Fruit fly (Drosophila melanogaster) whole organism, embryonic: ENCODE measurements around the gene AP-2mu.

ENCODE experiments used
- Atf3 ChIP-seq: fragments of 200-800 bp; sonication (Bioruptor generic); optimal IDR thresholded peaks from 3 replicates; lab custom pipeline; 2016; ENCODE audit warnings: missing biosample characterization, missing genetic modification characterization
- CG10267 ChIP-seq: fragments of 200-800 bp; sonication (Bioruptor generic); optimal IDR thresholded peaks from 2 replicates; lab custom pipeline; 2018; ENCODE audit warnings: missing biosample characterization, mild to moderate bottlenecking, missing genetic modification characterization, moderate library complexity
- CG12155 ChIP-seq: fragments of 200-800 bp; sonication (Bioruptor generic); optimal IDR thresholded peaks from 3 replicates; lab custom pipeline; 2016; ENCODE audit warnings: missing biosample characterization, missing genetic modification characterization
- CG15514 ChIP-seq: fragments of 200-800 bp; sonication (Bioruptor generic); optimal IDR thresholded peaks from 3 replicates; lab custom pipeline; 2017; ENCODE audit warnings: missing biosample characterization, missing genetic modification characterization, mild to moderate bottlenecking, moderate library complexity, missing genetic modification reagents
- CG17385 ChIP-seq: fragments of 200-800 bp; sonication (Bioruptor generic); optimal IDR thresholded peaks from 3 replicates; lab custom pipeline; 2018; ENCODE audit warnings: missing biosample characterization, mild to moderate bottlenecking, missing genetic modification characterization
- CG18262 ChIP-seq: fragments of 200-800 bp; optimal IDR thresholded peaks from 3 replicates; lab custom pipeline; 2019; ENCODE audit warnings: missing biosample characterization, mild to moderate bottlenecking, missing genetic modification characterization, moderate library complexity
- CG31365 ChIP-seq: fragments of 200-800 bp; sonication (Bioruptor generic); optimal IDR thresholded peaks from 2 replicates; lab custom pipeline; 2018; ENCODE audit warnings: missing biosample characterization, mild to moderate bottlenecking, missing genetic modification characterization
- CG32532 ChIP-seq: fragments of 200-800 bp; sonication (Bioruptor generic); IDR thresholded peaks from 2 replicates; pipeline ENCODE4 v1.3.6; 2022; ENCODE audit warnings: missing biosample characterization, missing genetic modification characterization
- CG33557 ChIP-seq: fragments of 200-800 bp; sonication (Bioruptor generic); optimal IDR thresholded peaks from 2 replicates; lab custom pipeline; 2019; ENCODE audit warnings: missing biosample characterization, mild to moderate bottlenecking, missing genetic modification characterization, moderate library complexity
- CG43689 ChIP-seq: fragments of 200-800 bp; sonication (Bioruptor generic); IDR thresholded peaks from 2 replicates; pipeline ENCODE4 v1.3.6; 2022; ENCODE audit warnings: missing biosample characterization, missing genetic modification characterization
- CG4730 ChIP-seq: fragments of 200-800 bp; sonication (Bioruptor generic); IDR thresholded peaks from 2 replicates; pipeline ENCODE4 v1.3.6; 2022; ENCODE audit warnings: missing biosample characterization, missing genetic modification characterization
- CG4820 ChIP-seq: fragments of 200-800 bp; sonication (Bioruptor generic); optimal IDR thresholded peaks from 3 replicates; lab custom pipeline; 2016; ENCODE audit warnings: missing biosample characterization, missing genetic modification characterization
- CG5245 ChIP-seq: fragments of 200-800 bp; sonication (Bioruptor generic); optimal IDR thresholded peaks from 3 replicates; lab custom pipeline; 2016; ENCODE audit warnings: missing biosample characterization, missing genetic modification characterization
- CG6175 ChIP-seq: fragments of 200-800 bp; sonication (Bioruptor generic); IDR thresholded peaks from 3 replicates; pipeline ENCODE4 v1.3.6; 2022; ENCODE audit warnings: missing biosample characterization, missing genetic modification characterization
- CG6254 ChIP-seq: fragments of 200-800 bp; sonication (Bioruptor generic); optimal IDR thresholded peaks from 3 replicates; lab custom pipeline; 2017; ENCODE audit warnings: mild to moderate bottlenecking, missing biosample characterization, missing genetic modification reagents, missing genetic modification characterization
- CG8281 ChIP-seq: fragments of 200-800 bp; sonication (Bioruptor generic); optimal IDR thresholded peaks from 2 replicates; lab custom pipeline; 2018; ENCODE audit warnings: missing biosample characterization, mild to moderate bottlenecking, missing genetic modification characterization, moderate library complexity
- CG8765 ChIP-seq: fragments of 200-800 bp; sonication (Bioruptor generic); IDR thresholded peaks from 2 replicates; pipeline ENCODE4 v1.3.6; 2022; ENCODE audit warnings: missing biosample characterization, missing genetic modification characterization
- CG9215 ChIP-seq: fragments of 200-800 bp; sonication (Bioruptor generic); IDR thresholded peaks from 2 replicates; pipeline ENCODE4 v1.3.6; 2022; ENCODE audit warnings: missing biosample characterization, missing genetic modification characterization
- Dref ChIP-seq: fragments of 200-800 bp; sonication (Bioruptor generic); IDR thresholded peaks from 2 replicates; pipeline ENCODE4 v1.3.6; 2022; ENCODE audit warnings: missing biosample characterization, missing genetic modification characterization
- E2f2 ChIP-seq: fragments of 200-800 bp; sonication (Bioruptor generic); IDR thresholded peaks from 2 replicates; pipeline ENCODE4 v1.3.6; 2022; ENCODE audit warnings: missing biosample characterization, missing genetic modification characterization
- Hr51 ChIP-seq, 2 experiments: fragments of 200-800 bp; sonication (Bioruptor generic); optimal IDR thresholded peaks; 2 replicates in 1 of 2; 3 replicates in 1 of 2; lab custom pipeline; 2016 to 2018; ENCODE audit warnings: missing biosample characterization in 2 of 2, missing genetic modification characterization in 2 of 2, mild to moderate bottlenecking in 1 of 2, moderate library complexity in 1 of 2
- Mes4 ChIP-seq: fragments of 200-800 bp; sonication (Bioruptor generic); optimal IDR thresholded peaks from 2 replicates; lab custom pipeline; 2016; ENCODE audit warnings: missing biosample characterization, missing genetic modification characterization
- Myb ChIP-seq: fragments of 200-800 bp; sonication (Bioruptor generic); optimal IDR thresholded peaks from 2 replicates; lab custom pipeline; 2016; ENCODE audit warnings: missing biosample characterization, missing genetic modification characterization
- Ptx1 ChIP-seq: fragments of 200-800 bp; sonication (Bioruptor generic); IDR thresholded peaks from 2 replicates; pipeline ENCODE4 v1.3.6; 2022; ENCODE audit warnings: missing biosample characterization, missing genetic modification characterization
- Side ChIP-seq: fragments of 200-800 bp; sonication (Bioruptor generic); optimal IDR thresholded peaks from 2 replicates; lab custom pipeline; 2016; ENCODE audit warnings: missing biosample characterization, missing genetic modification characterization
- Sry-δ ChIP-seq: fragments of 200-800 bp; sonication (Bioruptor generic); optimal IDR thresholded peaks from 2 replicates; lab custom pipeline; 2016; ENCODE audit warnings: missing biosample characterization, missing genetic modification characterization
- Taf1 ChIP-seq: fragments of 200-800 bp; sonication (Bioruptor generic); IDR thresholded peaks from 2 replicates; pipeline ENCODE4 v1.3.6; 2022; ENCODE audit warnings: missing biosample characterization, missing genetic modification characterization
- Xrp1 ChIP-seq: fragments of 200-800 bp; sonication (Bioruptor generic); IDR thresholded peaks from 2 replicates; pipeline ENCODE4 v1.3.6; 2022; ENCODE audit warnings: missing biosample characterization, missing genetic modification characterization
- ase ChIP-seq: fragments of 200-800 bp; sonication (Bioruptor generic); IDR thresholded peaks from 3 replicates; pipeline ENCODE4 v1.3.6; 2022; ENCODE audit warnings: missing biosample characterization, missing genetic modification characterization
- cas ChIP-seq: fragments of 200-800 bp; sonication (Bioruptor generic); IDR thresholded peaks from 2 replicates; pipeline ENCODE4 v1.3.6; 2022; ENCODE audit warnings: missing biosample characterization, missing genetic modification characterization
- chn ChIP-seq: fragments of 200-800 bp; sonication (Bioruptor generic); optimal IDR thresholded peaks from 2 replicates; lab custom pipeline; 2016; ENCODE audit warnings: missing biosample characterization, missing genetic modification characterization
- ci ChIP-seq: fragments of 200-800 bp; sonication (Bioruptor generic); IDR thresholded peaks from 3 replicates; pipeline ENCODE4 v1.3.6; 2022; ENCODE audit warnings: missing biosample characterization, missing genetic modification characterization
- dysf ChIP-seq: fragments of 200-800 bp; sonication (Bioruptor generic); IDR thresholded peaks from 3 replicates; pipeline ENCODE4 v1.3.6; 2022; ENCODE audit warnings: missing biosample characterization, missing genetic modification characterization
- gem ChIP-seq: fragments of 200-800 bp; sonication (Bioruptor generic); optimal IDR thresholded peaks from 2 replicates; lab custom pipeline; 2019; ENCODE audit warnings: missing biosample characterization, mild to moderate bottlenecking, missing genetic modification characterization, moderate library complexity
- insv ChIP-seq, 2 experiments: fragments of 200-800 bp; sonication (Bioruptor generic); optimal IDR thresholded peaks; 3 replicates each; lab custom pipeline; 2016 to 2018; ENCODE audit warnings: missing biosample characterization in 2 of 2, missing genetic modification characterization in 2 of 2
- ken ChIP-seq: fragments of 200-800 bp; sonication (Bioruptor generic); IDR thresholded peaks from 3 replicates; pipeline ENCODE4 v1.3.6; 2022; ENCODE audit warnings: missing biosample characterization, missing genetic modification characterization
- lmd ChIP-seq: fragments of 200-800 bp; sonication (Bioruptor generic); IDR thresholded peaks from 2 replicates; pipeline ENCODE4 v1.3.6; 2022; ENCODE audit warnings: missing biosample characterization, missing genetic modification characterization
- odd ChIP-seq: fragments of 200-800 bp; sonication (Bioruptor generic); optimal IDR thresholded peaks from 2 replicates; lab custom pipeline; 2017; ENCODE audit warnings: missing biosample characterization, mild to moderate bottlenecking, missing genetic modification characterization
- p53 ChIP-seq: fragments of 200-800 bp; sonication (Bioruptor generic); optimal IDR thresholded peaks from 2 replicates; lab custom pipeline; 2016; ENCODE audit warnings: missing biosample characterization, missing genetic modification characterization
- pan ChIP-seq, 4 experiments: fragments of >200 bp in 3 of 4; fragments of 200-800 bp in 1 of 4; sonication (Bioruptor generic) in 1 of 4; optimal IDR thresholded peaks in 3 of 4; IDR thresholded peaks in 1 of 4; 2 replicates each; pipeline versions ENCODE4 v1.3.6 to Lab custom; 2017 to 2022; ENCODE audit warnings: missing biosample characterization in 2 of 4, missing genetic modification characterization in 2 of 4, mixed read lengths in 1 of 4
- pita ChIP-seq: fragments of 200-800 bp; sonication (Bioruptor generic); optimal IDR thresholded peaks from 2 replicates; lab custom pipeline; 2017; ENCODE audit warnings: missing biosample characterization, mild to moderate bottlenecking, missing genetic modification characterization
- pros ChIP-seq: fragments of 200-800 bp; sonication (Bioruptor generic); optimal IDR thresholded peaks from 3 replicates; lab custom pipeline; 2019; ENCODE audit warnings: missing biosample characterization, mild to moderate bottlenecking, missing genetic modification characterization, moderate library complexity
- run ChIP-seq: fragments of 200-800 bp; sonication (Bioruptor generic); optimal IDR thresholded peaks from 3 replicates; lab custom pipeline; 2018; ENCODE audit warnings: missing biosample characterization, mild to moderate bottlenecking, missing genetic modification characterization
- slp2 ChIP-seq: fragments of 200-800 bp; sonication (Bioruptor generic); optimal IDR thresholded peaks from 2 replicates; lab custom pipeline; 2016; ENCODE audit warnings: missing biosample characterization, missing genetic modification characterization
- stwl ChIP-seq: fragments of 200-800 bp; sonication (Bioruptor generic); optimal IDR thresholded peaks from 3 replicates; lab custom pipeline; 2018; ENCODE audit warnings: missing biosample characterization, mild to moderate bottlenecking, missing genetic modification characterization, moderate library complexity
- tap ChIP-seq: fragments of 200-800 bp; optimal IDR thresholded peaks from 3 replicates; lab custom pipeline; 2019; ENCODE audit warnings: missing biosample characterization, mild to moderate bottlenecking, missing genetic modification characterization, moderate library complexity
- wek ChIP-seq: fragments of 200-800 bp; sonication (Bioruptor generic); optimal IDR thresholded peaks from 3 replicates; lab custom pipeline; 2018; ENCODE audit warnings: missing biosample characterization, mild to moderate bottlenecking, missing genetic modification characterization, moderate library complexity
- wor ChIP-seq: fragments of 200-800 bp; sonication (Bioruptor generic); IDR thresholded peaks from 2 replicates; pipeline ENCODE4 v1.3.6; 2022; ENCODE audit warnings: missing biosample characterization, missing genetic modification characterization
- zfh2 ChIP-seq: fragments of 200-800 bp; sonication (Bioruptor generic); optimal IDR thresholded peaks from 2 replicates; lab custom pipeline; 2016; ENCODE audit warnings: missing biosample characterization, missing genetic modification characterization

Gene AP-2mu

DNA sequence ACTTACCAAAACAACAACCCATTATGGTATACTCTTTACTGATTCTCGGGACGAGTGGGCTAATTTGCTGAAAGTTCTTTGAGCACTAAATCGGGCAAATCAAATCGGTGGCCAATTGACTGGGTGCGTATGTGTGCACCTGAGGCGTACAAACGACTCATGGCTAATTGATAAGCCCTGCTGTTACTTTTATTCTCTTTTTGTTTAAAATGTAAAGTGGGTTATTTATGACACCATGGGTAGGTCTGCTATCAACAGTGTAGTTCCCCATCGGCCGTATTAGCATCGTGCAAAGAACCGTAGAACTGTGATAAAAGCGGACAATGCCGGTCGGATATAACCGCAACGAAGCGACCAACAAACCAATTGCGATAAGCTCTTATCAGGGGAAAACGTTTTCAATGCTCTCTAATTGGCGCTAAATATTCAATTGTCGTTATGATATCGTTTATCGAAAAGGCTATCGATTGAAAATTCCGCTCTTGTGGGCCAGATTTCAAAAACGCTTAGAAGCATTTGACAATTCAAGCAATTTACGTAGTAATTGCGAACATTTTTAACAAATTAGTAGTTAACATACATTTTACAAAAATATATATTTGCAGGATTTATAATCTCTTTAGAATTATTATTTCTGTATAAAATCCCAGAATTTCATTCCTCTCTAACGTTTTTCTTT lies 14.9 kb upstream of the AP-2mu start, which contains the start of gene CG34288 (continued):
- TF ChIP-seq wor (GFP tag; lab: Robert Waterston, UW) (no peak), chn (GFP tag; lab: Kevin White, UChicago) (no peak), wek (GFP tag; lab: Kevin White, UChicago) (no peak), CG8281 (tag; lab: Kevin White, UChicago) (no peak), Xrp1 (GFP tag; lab: Robert Waterston, UW) (peak; percentile 41; the same call in 1 of the 2 replicates), CG33557 (GFP tag; lab: Kevin White, UChicago) (no peak), Taf1 (GFP tag; lab: Robert Waterston, UW) (peak; percentile 51; the same call in 1 of the 2 replicates), cas (GFP tag; lab: Robert Waterston, UW) (peak; percentile 29; the same call in 1 of the 2 replicates), Ptx1 (GFP tag; lab: Robert Waterston, UW) (peak; percentile 68), Atf3 (GFP tag; lab: Kevin White, UChicago) (peak; percentile 17), CG18262 (tag; lab: Kevin White, UChicago) (peak; percentile 40), ase (GFP tag; lab: Robert Waterston, UW) (peak; percentile 14; the same call in 1 of the 3 replicates), CG43689 (GFP tag; lab: Robert Waterston, UW) (0 out of 2 replicates have a peak, but pooled peaks have one; percentile 14), lmd (GFP tag; lab: Robert Waterston, UW) (peak; percentile 26; the same call in 1 of the 2 replicates), zfh2 (GFP tag; lab: Kevin White, UChicago) (no peak), ci (GFP tag; lab: Robert Waterston, UW) (peak; percentile 56; the same call in 2 of the 3 replicates), CG17385 (no peak), p53 (no peak), E2f2 (GFP tag; lab: Robert Waterston, UW) (peak; percentile 85), ken (GFP tag; lab: Robert Waterston, UW) (peak; percentile 73), slp2 (peak; percentile 1), CG15514 (GFP tag; lab: Kevin White, UChicago) (no peak), tap (peak; percentile 30), CG31365 (tag; lab: Kevin White, UChicago) (no peak), CG32532 (GFP tag; lab: Robert Waterston, UW) (peak; percentile 74), pan (optimal IDR thresholded peaks at IDR 0.05; lab: Kevin White, UChicago) (no peak), pan (GFP tag; optimal IDR thresholded peaks at IDR 0.05 in 1 of 2, IDR thresholded peaks at IDR 0.05 in 1 of 2) (peak in 1 of 2 experiments; percentile 37), CG6254 (no peak), CG10267 (no peak), CG4730 (GFP tag; lab: Robert Waterston, UW) (0 out of 2 replicates have a peak, but pooled peaks have one; percentile 22), run (tag; lab: Kevin White, UChicago) (no peak), Sry-δ (GFP tag; lab: Kevin White, UChicago) (no peak), stwl (tag; lab: Kevin White, UChicago) (no peak), CG8765 (no peak), CG12155 (GFP tag; lab: Kevin White, UChicago) (peak; percentile 2), dysf (GFP tag; lab: Robert Waterston, UW) (peak; percentile 59; the same call in 2 of the 3 replicates), Myb (GFP tag; lab: Kevin White, UChicago) (no peak), odd (GFP tag; lab: Kevin White, UChicago) (no peak), Mes4 (GFP tag; lab: Kevin White, UChicago) (no peak), Hr51 (GFP tag; optimal IDR thresholded peaks at IDR 0.05; lab: Kevin White, UChicago) (peak in 1 of 2 experiments; percentile 47), CG5245 (GFP tag; lab: Kevin White, UChicago) (no peak), gem (no peak), pita (no peak), Side (GFP tag; lab: Kevin White, UChicago) (peak; percentile 13), insv (GFP tag; optimal IDR thresholded peaks at IDR 0.05; lab: Kevin White, UChicago) (no peak), pros (no peak), CG6175 (GFP tag; lab: Robert Waterston, UW) (0 out of 3 replicates have a peak, but pooled peaks have one; percentile 36), CG4820 (GFP tag; lab: Kevin White, UChicago) (no peak), Dref (peak; percentile 58), CG9215 (no peak)
